Worm (Caenorhabditis elegans): ENCODE results near the gene K10B3.5.

K10B3.5 gene

ce11 chrX:3087647-3088046, 18.6 kb downstream of the K10B3.5 start:
- TF ChIP-seq cebp-1 (GFP tag; IDR thresholded peaks at IDR 0.05): peak; percentile 69; the same call in 1 of the 2 replicates
- TF ChIP-seq cebp-1 (tag; optimal IDR thresholded peaks at IDR 0.05): peak; percentile 91
- TF ChIP-seq nhr-179 (tag; optimal IDR thresholded peaks at IDR 0.05): no peak

- TF ChIP-seq hmg-20 (GFP tag; IDR thresholded peaks at IDR 0.05) (no peak), efl-1 (GFP tag; optimal IDR thresholded peaks at IDR 0.05) (no peak), nhr-120 (GFP tag; IDR thresholded peaks at IDR 0.05) (no peak), D2030.7 (GFP tag; IDR thresholded peaks at IDR 0.05) (no peak), B0336.3 (GFP tag; IDR thresholded peaks at IDR 0.05) (no peak), ztf-22 (GFP tag; optimal IDR thresholded peaks at IDR 0.05) (no peak), hsf-1 (GFP tag; IDR thresholded peaks at IDR 0.05) (no peak), F57C9.4 (tag; optimal IDR thresholded peaks at IDR 0.05) (no peak), mes-4 (tag; optimal IDR thresholded peaks at IDR 0.05) (no peak), nfya-1 (tag; optimal IDR thresholded peaks at IDR 0.05; ENCODE audit: borderline replicate concordance, insufficient read depth) (no peak), snpc-1.1 (tag; optimal IDR thresholded peaks at IDR 0.05; ENCODE audit: insufficient read depth) (no peak), F33H1.4 (GFP tag; IDR thresholded peaks at IDR 0.05) (no peak), lin-54 (GFP tag; optimal IDR thresholded peaks at IDR 0.05) (no peak), aptf-3 (GFP tag; IDR thresholded peaks at IDR 0.05) (no peak), lag-1 (GFP tag; IDR thresholded peaks at IDR 0.05) (no peak), chd-7 (tag; optimal IDR thresholded peaks at IDR 0.05) (no peak), bed-2 (GFP tag; IDR thresholded peaks at IDR 0.05) (no peak), madf-10 (tag; optimal IDR thresholded peaks at IDR 0.05) (no peak)
Measured at ce11 chrX:3087245-3087644, 19.0 kb downstream of the K10B3.5 start, which contains the start of gene F52E4.5. Gene F52E4.5 (minus strand): TSS chrX:3087345.

ce11 chrX:3080825-3081224, 25.5 kb downstream of the K10B3.5 start, which contains the start of gene twk-16:
Gene twk-16 (plus strand): TSS chrX:3081125.
- no peak for TF ChIP-seq attf-6 (GFP tag; IDR thresholded peaks at IDR 0.05)
- no peak for TF ChIP-seq xnd-1 (tag; optimal IDR thresholded peaks at IDR 0.05)
- TF ChIP-seq egl-44 (GFP tag; IDR thresholded peaks at IDR 0.05): no peak
- no peak for TF ChIP-seq sea-2 (GFP tag; IDR thresholded peaks at IDR 0.05)
- no peak for TF ChIP-seq Y67H2A.10 (GFP tag; conservative IDR thresholded peaks at IDR 0.05)
- no peak for TF ChIP-seq ztf-22 (GFP tag; optimal IDR thresholded peaks at IDR 0.05)
- TF ChIP-seq Y95B8A.8 (GFP tag; IDR thresholded peaks at IDR 0.05): no peak
- no peak for TF ChIP-seq ceh-100 (GFP tag; IDR thresholded peaks at IDR 0.05)
- TF ChIP-seq hmg-1.2 (GFP tag; IDR thresholded peaks at IDR 0.05): no peak
- no peak for TF ChIP-seq egl-18 (GFP tag; IDR thresholded peaks at IDR 0.05)
- TF ChIP-seq F23B12.7 (tag; optimal IDR thresholded peaks at IDR 0.05; ENCODE audit: insufficient read depth): no peak
- no peak for TF ChIP-seq ztf-28 (GFP tag; IDR thresholded peaks at IDR 0.05)
- TF ChIP-seq T26A5.8 (tag; optimal IDR thresholded peaks at IDR 0.05): no peak
- no peak for TF ChIP-seq F37B4.10 (GFP tag; IDR thresholded peaks at IDR 0.05)

ce11 chrX:3070322-3070721, 36.0 kb downstream of the K10B3.5 start, which contains the start of gene ceh-31:
Gene ceh-31 (minus strand): TSS chrX:3070422.
- TF ChIP-seq snpc-1.1 (tag; optimal IDR thresholded peaks at IDR 0.05; ENCODE audit: insufficient read depth) (no peak), C17E4.6 (GFP tag; IDR thresholded peaks at IDR 0.05) (no peak), egl-44 (GFP tag; IDR thresholded peaks at IDR 0.05) (no peak), zim-3 (tag; optimal IDR thresholded peaks at IDR 0.05) (no peak), ceh-100 (GFP tag; IDR thresholded peaks at IDR 0.05) (no peak), dpl-1 (GFP tag; optimal IDR thresholded peaks at IDR 0.05) (no peak), mel-28 (tag; optimal IDR thresholded peaks at IDR 0.05; ENCODE audit: borderline replicate concordance) (no peak), ztf-28 (GFP tag; IDR thresholded peaks at IDR 0.05) (no peak), xnd-1 (tag; optimal IDR thresholded peaks at IDR 0.05) (no peak)

Data from whole organism, young adult.